Worm (Caenorhabditis elegans) whole organism, late embryonic: ENCODE measurements around the gene T16H12.3.
"Not testable (repeated sequence)": the region's sequence is repeated elsewhere in the genome, so short reads cannot be mapped to it uniquely, and the experiment has no call there.

Experiments
- C08G9.2 ChIP-seq: sonication (generic microtip); optimal IDR thresholded peaks from 2 replicates; lab custom pipeline; 2016; ENCODE audit warnings: mild to moderate bottlenecking, missing genetic modification characterization, moderate library complexity, missing compliant biosample characterization
- F13H6.1 ChIP-seq: sonication (generic microtip); optimal IDR thresholded peaks from 2 replicates; lab custom pipeline; 2016; ENCODE audit warnings: missing genetic modification characterization, missing compliant biosample characterization
- K02D7.2 ChIP-seq: sonication (generic microtip); optimal IDR thresholded peaks from 2 replicates; lab custom pipeline; 2017; ENCODE audit warnings: mild to moderate bottlenecking, missing genetic modification characterization, missing compliant biosample characterization
- T23F11.4 ChIP-seq: fragments of 200-800 bp; sonication (Bioruptor generic); optimal IDR thresholded peaks from 2 replicates; lab custom pipeline; 2018; ENCODE audit warnings: mild to moderate bottlenecking, missing genetic modification characterization, missing compliant biosample characterization
- Y22D7AL.16 ChIP-seq: sonication (generic microtip); optimal IDR thresholded peaks from 2 replicates; lab custom pipeline; 2016; ENCODE audit warnings: missing genetic modification characterization, missing compliant biosample characterization
- ahr-1 ChIP-seq: sonication (generic microtip); optimal IDR thresholded peaks from 2 replicates; lab custom pipeline; 2016; ENCODE audit warnings: missing genetic modification characterization, missing compliant biosample characterization
- ceh-14 ChIP-seq: sonication (generic microtip); optimal IDR thresholded peaks from 2 replicates; lab custom pipeline; 2016; ENCODE audit warnings: missing genotype, missing genetic modification characterization, missing compliant biosample characterization
- ceh-18 ChIP-seq: sonication (generic microtip); optimal IDR thresholded peaks from 2 replicates; lab custom pipeline; 2016; ENCODE audit warnings: missing genetic modification characterization, missing compliant biosample characterization
- ceh-19 ChIP-seq: fragments of 200-800 bp; sonication (Bioruptor generic); optimal IDR thresholded peaks from 2 replicates; lab custom pipeline; 2018; ENCODE audit warnings: mild to moderate bottlenecking, missing genetic modification characterization, missing compliant biosample characterization
- ceh-24 ChIP-seq: sonication (generic microtip); optimal IDR thresholded peaks from 2 replicates; lab custom pipeline; 2016; ENCODE audit warnings: mild to moderate bottlenecking, missing genetic modification characterization, missing compliant biosample characterization
- ceh-34 ChIP-seq: sonication (generic microtip); optimal IDR thresholded peaks from 2 replicates; lab custom pipeline; 2016; ENCODE audit warnings: mild to moderate bottlenecking, missing genetic modification characterization, missing compliant biosample characterization
- ceh-48 ChIP-seq: sonication (generic microtip); optimal IDR thresholded peaks from 2 replicates; lab custom pipeline; 2016; ENCODE audit warnings: missing genetic modification characterization, inconsistent platforms, missing compliant biosample characterization
- ceh-6 ChIP-seq: fragments of 200-800 bp; sonication (Bioruptor generic); optimal IDR thresholded peaks from 2 replicates; lab custom pipeline; 2018; ENCODE audit warnings: mild to moderate bottlenecking, missing genetic modification characterization, missing compliant biosample characterization
- dmd-4 ChIP-seq: sonication (generic microtip); optimal IDR thresholded peaks from 2 replicates; lab custom pipeline; 2016; ENCODE audit warnings: borderline replicate concordance, missing genetic modification characterization, missing compliant biosample characterization
- elt-2 ChIP-seq: sonication (generic microtip); optimal IDR thresholded peaks from 2 replicates; lab custom pipeline; 2016; ENCODE audit warnings: missing genetic modification reagents, missing genetic modification characterization, missing compliant biosample characterization
- ets-4 ChIP-seq: sonication (generic microtip); optimal IDR thresholded peaks from 2 replicates; lab custom pipeline; 2016; ENCODE audit warnings: missing genetic modification characterization, missing compliant biosample characterization
- eyg-1 ChIP-seq: sonication (generic microtip); optimal IDR thresholded peaks from 2 replicates; lab custom pipeline; 2016; ENCODE audit warnings: missing genotype, missing genetic modification characterization, missing compliant biosample characterization
- fkh-10 ChIP-seq: fragments of 150-350 bp; optimal IDR thresholded peaks from 2 replicates; lab custom pipeline; 2014; ENCODE audit warnings: missing biosample characterization, missing genetic modification reagents, missing genetic modification characterization
- gmeb-2 ChIP-seq: sonication (generic microtip); optimal IDR thresholded peaks from 2 replicates; lab custom pipeline; 2016; ENCODE audit warnings: missing genetic modification characterization, inconsistent platforms, missing compliant biosample characterization
- hlh-6 ChIP-seq: sonication (generic microtip); optimal IDR thresholded peaks from 2 replicates; lab custom pipeline; 2016; ENCODE audit warnings: missing genotype, missing genetic modification characterization, missing compliant biosample characterization
- hlh-8 ChIP-seq: sonication (generic microtip); optimal IDR thresholded peaks from 2 replicates; lab custom pipeline; 2016; ENCODE audit warnings: missing genotype, missing genetic modification characterization, missing compliant biosample characterization
- lin-11 ChIP-seq: fragments of 200-800 bp; sonication (Bioruptor generic); optimal IDR thresholded peaks from 2 replicates; lab custom pipeline; 2018; ENCODE audit warnings: mild to moderate bottlenecking, missing genetic modification characterization, missing compliant biosample characterization
- mec-3 ChIP-seq: sonication (generic microtip); optimal IDR thresholded peaks from 2 replicates; lab custom pipeline; 2016; ENCODE audit warnings: borderline replicate concordance, missing genetic modification characterization, missing compliant biosample characterization
- nhr-232 ChIP-seq: sonication (generic microtip); optimal IDR thresholded peaks from 2 replicates; lab custom pipeline; 2016; ENCODE audit warnings: missing genetic modification characterization, missing compliant biosample characterization
- npax-4 ChIP-seq: sonication (generic microtip); optimal IDR thresholded peaks from 2 replicates; lab custom pipeline; 2016; ENCODE audit warnings: missing genetic modification characterization, missing compliant biosample characterization
- pag-3 ChIP-seq: sonication (generic microtip); optimal IDR thresholded peaks from 2 replicates; lab custom pipeline; 2016; ENCODE audit warnings: missing compliant biosample characterization, missing genetic modification characterization, borderline replicate concordance
- pat-9 ChIP-seq: fragments of 200-800 bp; sonication (Bioruptor generic); optimal IDR thresholded peaks from 2 replicates; lab custom pipeline; 2018; ENCODE audit warnings: mild to moderate bottlenecking, missing genetic modification characterization, moderate library complexity, missing compliant biosample characterization
- pros-1 ChIP-seq: fragments of 150-350 bp; optimal IDR thresholded peaks from 2 replicates; lab custom pipeline; 2014; ENCODE audit warnings: missing biosample characterization, missing genetic modification reagents, missing genetic modification characterization
- ref-2 ChIP-seq: sonication (generic microtip); optimal IDR thresholded peaks from 2 replicates; lab custom pipeline; 2016; ENCODE audit warnings: missing genetic modification characterization, missing compliant biosample characterization
- rnt-1 ChIP-seq: sonication (generic microtip); optimal IDR thresholded peaks from 2 replicates; lab custom pipeline; 2016; ENCODE audit warnings: missing genetic modification characterization, missing compliant biosample characterization
- sox-2 ChIP-seq: fragments of 200-800 bp; sonication (Bioruptor generic); IDR thresholded peaks from 2 replicates; pipeline ENCODE4 v1.3.6; 2022; ENCODE audit warnings: missing genetic modification reagents, missing genetic modification characterization, missing compliant biosample characterization
- sox-4 ChIP-seq: sonication (generic microtip); optimal IDR thresholded peaks from 2 replicates; lab custom pipeline; 2017; ENCODE audit warnings: mild to moderate bottlenecking, missing genetic modification characterization, inconsistent platforms, missing compliant biosample characterization
- ttx-3 ChIP-seq: sonication (generic microtip); optimal IDR thresholded peaks from 2 replicates; lab custom pipeline; 2016; ENCODE audit warnings: missing genetic modification reagents, missing genetic modification characterization, missing compliant biosample characterization
- unc-42 ChIP-seq: sonication (generic microtip); optimal IDR thresholded peaks from 2 replicates; lab custom pipeline; 2016; ENCODE audit warnings: missing genotype, missing genetic modification characterization, missing compliant biosample characterization
- unc-55 ChIP-seq: sonication (generic microtip); optimal IDR thresholded peaks from 2 replicates; lab custom pipeline; 2017; ENCODE audit warnings: missing biosample characterization, missing genetic modification reagents, missing genetic modification characterization
- unc-86 ChIP-seq: sonication (generic microtip); optimal IDR thresholded peaks from 2 replicates; lab custom pipeline; 2016; ENCODE audit warnings: missing genetic modification characterization, missing compliant biosample characterization
- zip-5 ChIP-seq: sonication (generic microtip); optimal IDR thresholded peaks from 2 replicates; lab custom pipeline; 2016; ENCODE audit warnings: missing genetic modification characterization, missing compliant biosample characterization

Gene T16H12.3

ce11 chrIII:10059002-10059401 lies 24.1 kb downstream of the T16H12.3 start, which contains the start of gene T16G12.8:
TSS of gene T16G12.8 (plus strand) at chrIII:10059302.
- TF ChIP-seq ceh-34 (tag; lab: Kevin White, UChicago), result no peak
- no peak for TF ChIP-seq T23F11.4 (GFP tag; lab: Kevin White, UChicago)
- TF ChIP-seq ttx-3, result no peak
- TF ChIP-seq pat-9 (tag; lab: Kevin White, UChicago), result no peak
- no peak for TF ChIP-seq zip-5
- TF ChIP-seq elt-2 (tag; lab: Kevin White, UChicago), result no peak
- no peak for TF ChIP-seq unc-55 (GFP tag; lab: Kevin White, UChicago)
- no peak for TF ChIP-seq rnt-1
- TF ChIP-seq sox-4 (tag; lab: Kevin White, UChicago), result no peak
- TF ChIP-seq ets-4 (tag; lab: Kevin White, UChicago), result no peak

DNA sequence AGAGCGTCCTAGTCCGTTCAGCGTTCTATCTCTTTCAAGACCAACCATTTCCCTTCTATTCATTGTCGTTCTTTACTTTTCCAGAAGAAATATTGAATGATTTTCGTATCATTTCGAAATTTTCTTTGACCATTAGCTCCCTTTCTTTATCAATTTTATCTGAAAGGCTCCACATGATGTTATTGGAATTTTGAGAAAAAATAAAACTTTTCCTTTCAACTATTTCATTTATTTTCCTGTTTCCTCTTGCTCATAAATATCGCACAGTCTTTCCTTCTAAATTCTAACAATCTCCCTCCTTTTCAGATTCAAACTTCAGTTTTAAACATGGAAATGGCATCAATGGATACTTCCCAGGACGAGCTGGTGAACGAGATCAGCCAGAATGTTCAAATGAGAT lies 25.6 kb downstream of the T16H12.3 start, which contains the start of gene T16G12.4:
TSS of gene T16G12.4 (plus strand) at position 301 of the 400 bp plus-strand sequence.
- no peak for TF ChIP-seq dmd-4 (tag; lab: Kevin White, UChicago)
- TF ChIP-seq ttx-3, result no peak
- TF ChIP-seq npax-4 (tag; lab: Kevin White, UChicago), result no peak
- no peak for TF ChIP-seq sox-2 (GFP tag; lab: Robert Waterston, UW)
- no peak for TF ChIP-seq ref-2
- no peak for TF ChIP-seq K02D7.2
- no peak for TF ChIP-seq mec-3 (tag; lab: Kevin White, UChicago)
- no peak for TF ChIP-seq lin-11 (tag; lab: Kevin White, UChicago)
- TF ChIP-seq unc-55 (GFP tag; lab: Kevin White, UChicago), result no peak
- TF ChIP-seq pag-3 (tag; lab: Kevin White, UChicago), result no peak
- TF ChIP-seq ceh-14 (tag; lab: Kevin White, UChicago), result no peak
- TF ChIP-seq ets-4 (tag; lab: Kevin White, UChicago), result no peak
- no peak for TF ChIP-seq ceh-6
- TF ChIP-seq C08G9.2 (tag; lab: Kevin White, UChicago), result no peak
- TF ChIP-seq, all 69 proteins: peak for 0

ce11 chrIII:10056033-10056432 lies 27.1 kb downstream of the T16H12.3 start, which contains the start of gene T16G12.10:
TSS of gene T16G12.10 (minus strand) at chrIII:10056133.
- no peak for TF ChIP-seq F13H6.1
- TF ChIP-seq ceh-34 (tag; lab: Kevin White, UChicago), result no peak

DNA sequence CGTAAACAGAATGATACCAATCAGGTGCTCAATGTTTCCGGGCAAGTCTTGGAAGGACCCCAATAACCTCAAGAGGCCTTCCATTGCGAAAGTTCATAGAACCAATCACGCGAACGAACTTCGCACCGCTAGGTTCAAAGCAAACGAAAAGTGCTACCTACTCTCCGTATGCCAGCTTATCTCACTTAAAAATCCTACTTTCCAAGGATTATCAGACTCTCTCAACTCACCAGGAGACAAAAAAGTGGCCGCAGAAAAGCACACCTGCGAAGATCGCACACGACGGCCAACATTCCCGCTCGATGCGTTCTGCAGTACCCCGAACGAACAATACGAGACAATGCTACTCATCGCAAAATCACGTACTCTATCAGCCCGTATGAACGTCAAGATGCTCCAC lies 29.8 kb downstream of the T16H12.3 start, which contains the start of gene T16G12.12:
TSS of gene T16G12.12 (plus strand) at position 301 of the 400 bp plus-strand sequence.
- TF ChIP-seq eyg-1; ceh-24 (tag; lab: Kevin White, UChicago); pag-3 (tag; lab: Kevin White, UChicago): not testable (repeated sequence)

ce11 chrIII:10050321-10050720 lies 32.8 kb downstream of the T16H12.3 start, which contains the start of gene T16G12.3:
TSS of gene T16G12.3 (plus strand) at chrIII:10050621.
- not testable (repeated sequence) for TF ChIP-seq ahr-1; ceh-48 (tag; lab: Kevin White, UChicago); pros-1 (tag; lab: Kevin White, UChicago)

DNA sequence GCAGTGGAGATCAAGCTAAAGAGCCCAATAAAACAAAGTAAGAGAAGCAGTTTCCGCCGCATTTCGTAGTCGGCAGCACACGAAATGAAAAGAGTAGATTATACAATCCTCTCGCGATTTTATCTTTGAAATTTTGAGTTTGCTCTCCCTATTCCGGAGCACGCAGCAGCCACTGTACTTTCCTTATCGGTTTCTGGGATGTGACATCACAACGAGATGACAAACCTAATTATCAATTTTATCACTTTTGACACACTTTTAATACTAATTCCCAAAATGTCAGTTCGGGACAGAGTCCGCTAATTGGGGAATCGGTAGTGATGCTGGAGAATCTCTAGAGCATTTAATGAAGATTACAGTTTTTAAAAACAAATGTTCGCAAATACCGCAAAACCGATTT lies 33.4 kb downstream of the T16H12.3 start, which contains the start of gene T16G12.1:
TSS of gene T16G12.1 (minus strand) at position 176 of the 400 bp plus-strand sequence.
- TF ChIP-seq gmeb-2 (tag; lab: Kevin White, UChicago), result no peak
- TF ChIP-seq elt-2 (tag; lab: Kevin White, UChicago), result peak; percentile 53

- TF ChIP-seq nhr-232, result no peak
- TF ChIP-seq ceh-19, result no peak
- no peak for TF ChIP-seq fkh-10 (GFP tag; lab: Kevin White, UChicago)
- TF ChIP-seq hlh-6 (tag; lab: Kevin White, UChicago), result no peak
- TF ChIP-seq unc-42 (tag; lab: Kevin White, UChicago), result no peak
- TF ChIP-seq ceh-18 (tag; lab: Kevin White, UChicago), result no peak
- TF ChIP-seq unc-86, result no peak
- TF ChIP-seq hlh-8 (tag; lab: Kevin White, UChicago), result no peak
- no peak for TF ChIP-seq C08G9.2 (tag; lab: Kevin White, UChicago)
- TF ChIP-seq T23F11.4 (GFP tag; lab: Kevin White, UChicago), result no peak
- no peak for TF ChIP-seq npax-4 (tag; lab: Kevin White, UChicago)
- no peak for TF ChIP-seq ceh-48 (tag; lab: Kevin White, UChicago)
- no peak for TF ChIP-seq pat-9 (tag; lab: Kevin White, UChicago)
- TF ChIP-seq zip-5, result no peak
- TF ChIP-seq Y22D7AL.16, result no peak
Observed at ce11 chrIII:10040013-10040412, 43.1 kb downstream of the T16H12.3 start, which contains the start of gene T16G12.7. TSS of gene T16G12.7 (minus strand) at chrIII:10040113.
